Fruit fly (Drosophila melanogaster) whole organism, embryonic: ENCODE measurements around the gene CG17207.
A peak's percentile ranks its signal among the peaks of the same experiment; 100 is the strongest.

Source experiments
- Antp ChIP-seq: fragments of 200-800 bp; sonication (Bioruptor generic); optimal IDR thresholded peaks from 3 replicates; lab custom pipeline; 2016; ENCODE audit warnings: missing biosample characterization, missing genetic modification characterization
- Atf6 ChIP-seq: fragments of 200-800 bp; sonication (Bioruptor generic); IDR thresholded peaks from 2 replicates; pipeline ENCODE4 v1.3.6; 2022; ENCODE audit warnings: missing biosample characterization, missing genetic modification characterization
- CG10654 ChIP-seq: fragments of 200-800 bp; sonication (Bioruptor generic); optimal IDR thresholded peaks from 2 replicates; lab custom pipeline; 2016; ENCODE audit warnings: missing biosample characterization, missing genetic modification characterization
- CG11247 ChIP-seq: fragments of 200-800 bp; sonication (Bioruptor generic); IDR thresholded peaks from 2 replicates; pipeline ENCODE4 v1.3.6; 2022; ENCODE audit warnings: missing biosample characterization, missing genetic modification characterization
- CG12071 ChIP-seq: fragments of 200-800 bp; sonication (Bioruptor generic); optimal IDR thresholded peaks from 3 replicates; lab custom pipeline; 2018; ENCODE audit warnings: missing biosample characterization, mild to moderate bottlenecking, missing genetic modification characterization
- CG13894 ChIP-seq: fragments of 200-800 bp; sonication (Bioruptor generic); optimal IDR thresholded peaks from 3 replicates; lab custom pipeline; 2018; ENCODE audit warnings: missing biosample characterization, mild to moderate bottlenecking, missing genetic modification characterization, moderate library complexity
- CG17359 ChIP-seq: fragments of 200-800 bp; sonication (Bioruptor generic); optimal IDR thresholded peaks from 3 replicates; lab custom pipeline; 2018; ENCODE audit warnings: missing biosample characterization, mild to moderate bottlenecking, missing genetic modification characterization, moderate library complexity
- CG2116 ChIP-seq: fragments of 200-800 bp; sonication (Bioruptor generic); optimal IDR thresholded peaks from 3 replicates; lab custom pipeline; 2018; ENCODE audit warnings: missing biosample characterization, mild to moderate bottlenecking, missing genetic modification characterization
- CG2199 ChIP-seq: fragments of 200-800 bp; sonication (Bioruptor generic); IDR thresholded peaks from 3 replicates; pipeline ENCODE4 v1.3.6; 2022; ENCODE audit warnings: missing biosample characterization, missing genetic modification characterization
- CG4854 ChIP-seq: fragments of 200-800 bp; sonication (Bioruptor generic); optimal IDR thresholded peaks from 2 replicates; lab custom pipeline; 2016; ENCODE audit warnings: missing biosample characterization, missing genetic modification characterization, inconsistent platforms
- CG6654 ChIP-seq: fragments of 200-800 bp; sonication (Bioruptor generic); optimal IDR thresholded peaks from 2 replicates; lab custom pipeline; 2017; ENCODE audit warnings: missing biosample characterization, mild to moderate bottlenecking, missing genetic modification characterization
- CG7271 ChIP-seq: fragments of 200-800 bp; sonication (Bioruptor generic); optimal IDR thresholded peaks from 2 replicates; lab custom pipeline; 2018; ENCODE audit warnings: missing biosample characterization, mild to moderate bottlenecking, missing genetic modification characterization, moderate library complexity
- CG7357 ChIP-seq: fragments of 200-800 bp; sonication (Bioruptor generic); IDR thresholded peaks from 3 replicates; pipeline ENCODE4 v1.3.6; 2022; ENCODE audit warnings: missing biosample characterization, missing genetic modification characterization
- Dek ChIP-seq: fragments of 200-800 bp; sonication (Bioruptor generic); optimal IDR thresholded peaks from 3 replicates; lab custom pipeline; 2019; ENCODE audit warnings: missing biosample characterization, mild to moderate bottlenecking, missing genetic modification characterization, moderate library complexity
- Drgx ChIP-seq: fragments of 200-800 bp; sonication (Bioruptor generic); IDR thresholded peaks from 2 replicates; pipeline ENCODE4 v1.3.6; 2022; ENCODE audit warnings: missing biosample characterization, missing genetic modification characterization
- Gug ChIP-seq: fragments of 200-800 bp; sonication (Bioruptor generic); IDR thresholded peaks from 4 replicates; pipeline ENCODE4 v1.3.6; 2022; ENCODE audit warnings: missing biosample characterization, missing genetic modification characterization
- HLH54F ChIP-seq: fragments of 200-800 bp; sonication (Bioruptor generic); optimal IDR thresholded peaks from 3 replicates; lab custom pipeline; 2016; ENCODE audit warnings: missing biosample characterization, missing genetic modification characterization
- Hand ChIP-seq: fragments of 200-800 bp; sonication (Bioruptor generic); optimal IDR thresholded peaks from 2 replicates; lab custom pipeline; 2017; ENCODE audit warnings: mild to moderate bottlenecking, missing biosample characterization, missing genetic modification reagents, missing genetic modification characterization
- Hsf ChIP-seq: fragments of 200-800 bp; sonication (Bioruptor generic); optimal IDR thresholded peaks from 3 replicates; lab custom pipeline; 2016; ENCODE audit warnings: missing biosample characterization, missing genetic modification characterization
- Kr ChIP-seq: fragments of 200-800 bp; sonication (Bioruptor generic); optimal IDR thresholded peaks from 2 replicates; lab custom pipeline; 2017; ENCODE audit warnings: missing biosample characterization, mild to moderate bottlenecking, missing genetic modification characterization
- Med ChIP-seq: fragments of 200-800 bp; sonication (Bioruptor generic); peaks from one replicate; lab custom pipeline; 2016; ENCODE audit warnings: missing biosample characterization, missing genetic modification characterization, mild to moderate bottlenecking, inconsistent platforms, moderate library complexity
- Nf-YC ChIP-seq: fragments of 200-800 bp; optimal IDR thresholded peaks from 3 replicates; lab custom pipeline; 2019; ENCODE audit warnings: missing biosample characterization, mild to moderate bottlenecking, missing genetic modification characterization, moderate library complexity
- Oaz ChIP-seq: fragments of 200-800 bp; sonication (Bioruptor generic); IDR thresholded peaks from 2 replicates; pipeline ENCODE4 v1.3.6; 2022; ENCODE audit warnings: missing biosample characterization, missing genetic modification characterization
- PHDP ChIP-seq: fragments of 200-800 bp; sonication (Bioruptor generic); optimal IDR thresholded peaks from 3 replicates; lab custom pipeline; 2018; ENCODE audit warnings: missing biosample characterization, mild to moderate bottlenecking, missing genetic modification characterization, moderate library complexity
- Ravus ChIP-seq: fragments of 200-800 bp; sonication (Bioruptor generic); IDR thresholded peaks from 2 replicates; pipeline ENCODE4 v1.3.6; 2022; ENCODE audit warnings: missing biosample characterization, missing genetic modification characterization
- Stat92E ChIP-seq, 3 experiments: fragments of >200 bp in 2 of 3; fragments of 200-800 bp in 1 of 3; sonication (Bioruptor generic) in 1 of 3; optimal IDR thresholded peaks; 2 replicates each; lab custom pipeline; 2017 to 2019; ENCODE audit warnings: missing biosample characterization in 3 of 3, missing genetic modification characterization in 3 of 3, mild to moderate bottlenecking in 1 of 3, moderate library complexity in 1 of 3
- YL-1 ChIP-seq: fragments of 200-800 bp; sonication (Bioruptor generic); optimal IDR thresholded peaks from 3 replicates; lab custom pipeline; 2017; ENCODE audit warnings: missing biosample characterization, mild to moderate bottlenecking, missing genetic modification characterization
- ap ChIP-seq: fragments of 200-800 bp; sonication (Bioruptor generic); IDR thresholded peaks from 2 replicates; pipeline ENCODE4 v1.3.6; 2022; ENCODE audit warnings: missing biosample characterization, missing genetic modification characterization
- chinmo ChIP-seq: fragments of 200-800 bp; sonication (Bioruptor generic); IDR thresholded peaks from 4 replicates; pipeline ENCODE4 v1.3.6; 2022; ENCODE audit warnings: missing biosample characterization, missing genetic modification characterization; ENCODE audit not compliant: partially characterized antibody
- chn ChIP-seq: fragments of 200-800 bp; sonication (Bioruptor generic); optimal IDR thresholded peaks from 2 replicates; lab custom pipeline; 2016; ENCODE audit warnings: missing biosample characterization, missing genetic modification characterization
- emc ChIP-seq: fragments of 200-800 bp; sonication (Bioruptor generic); optimal IDR thresholded peaks from 2 replicates; lab custom pipeline; 2016; ENCODE audit warnings: missing biosample characterization, missing genetic modification characterization
- ems ChIP-seq: fragments of 200-800 bp; sonication (Bioruptor generic); optimal IDR thresholded peaks from 3 replicates; lab custom pipeline; 2016; ENCODE audit warnings: missing biosample characterization, missing genetic modification characterization
- eyg ChIP-seq: fragments of 200-800 bp; sonication (Bioruptor generic); optimal IDR thresholded peaks from 3 replicates; lab custom pipeline; 2016; ENCODE audit warnings: missing biosample characterization, missing genetic modification characterization
- ftz-f1 ChIP-seq: fragments of 200-800 bp; sonication (Bioruptor generic); optimal IDR thresholded peaks from 2 replicates; lab custom pipeline; 2016; ENCODE audit warnings: missing biosample characterization, missing genetic modification characterization
- fu2 ChIP-seq: fragments of 200-800 bp; sonication (Bioruptor generic); optimal IDR thresholded peaks from 2 replicates; lab custom pipeline; 2016; ENCODE audit warnings: missing biosample characterization, missing genetic modification characterization
- gsb ChIP-seq: fragments of 200-800 bp; sonication (Bioruptor generic); IDR thresholded peaks from 2 replicates; pipeline ENCODE4 v1.3.6; 2022; ENCODE audit warnings: missing biosample characterization, missing genetic modification characterization
- gt ChIP-seq: fragments of 200-800 bp; sonication (Bioruptor generic); IDR thresholded peaks from 2 replicates; pipeline ENCODE4 v1.3.6; 2022; ENCODE audit warnings: missing biosample characterization, missing genetic modification characterization
- kni ChIP-seq: fragments of 200-800 bp; sonication (Bioruptor generic); optimal IDR thresholded peaks from 3 replicates; lab custom pipeline; 2017; ENCODE audit warnings: mild to moderate bottlenecking, missing biosample characterization, missing genetic modification reagents, missing genetic modification characterization
- nmo ChIP-seq: fragments of 200-800 bp; sonication (Bioruptor generic); optimal IDR thresholded peaks from 2 replicates; lab custom pipeline; 2018; ENCODE audit warnings: missing biosample characterization, mild to moderate bottlenecking, missing genetic modification characterization, moderate library complexity
- pb ChIP-seq: fragments of 200-800 bp; sonication (Bioruptor generic); optimal IDR thresholded peaks from 3 replicates; lab custom pipeline; 2016; ENCODE audit warnings: missing biosample characterization, missing genetic modification characterization
- pho ChIP-seq: fragments of 200-800 bp; sonication (Bioruptor generic); optimal IDR thresholded peaks from 2 replicates; lab custom pipeline; 2016; ENCODE audit warnings: missing biosample characterization, missing genetic modification characterization
- run ChIP-seq: fragments of 200-800 bp; sonication (Bioruptor generic); optimal IDR thresholded peaks from 3 replicates; lab custom pipeline; 2018; ENCODE audit warnings: missing biosample characterization, mild to moderate bottlenecking, missing genetic modification characterization
- sens-2 ChIP-seq: fragments of 200-800 bp; sonication (Bioruptor generic); IDR thresholded peaks from 2 replicates; pipeline ENCODE4 v1.3.6; 2022; ENCODE audit warnings: missing biosample characterization, missing genetic modification characterization
- shn ChIP-seq: fragments of 200-800 bp; sonication (Bioruptor generic); optimal IDR thresholded peaks from 3 replicates; lab custom pipeline; 2016; ENCODE audit warnings: missing biosample characterization, missing genetic modification characterization
- sim ChIP-seq: fragments of 200-800 bp; sonication (Bioruptor generic); IDR thresholded peaks from 2 replicates; pipeline ENCODE4 v1.3.6; 2022; ENCODE audit warnings: missing biosample characterization, missing genetic modification characterization
- ssp ChIP-seq: fragments of 200-800 bp; sonication (Bioruptor generic); IDR thresholded peaks from 2 replicates; pipeline ENCODE4 v1.3.6; 2022; ENCODE audit warnings: missing biosample characterization, missing genetic modification characterization
- vfl ChIP-seq: fragments of 200-800 bp; sonication (Bioruptor generic); optimal IDR thresholded peaks from 2 replicates; lab custom pipeline; 2016; ENCODE audit warnings: missing biosample characterization, missing genetic modification characterization
- vvl ChIP-seq: fragments of 200-800 bp; sonication (Bioruptor generic); IDR thresholded peaks from 2 replicates; pipeline ENCODE4 v1.3.6; 2022; ENCODE audit warnings: missing biosample characterization, missing genetic modification characterization

CG17207 gene

dm6 chr3R:12456370-12456940 is 17.5 kb upstream of the CG17207 start, which contains the start of gene trus (continued):
- TF ChIP-seq CG10654 (no peak), chn (GFP tag; lab: Kevin White, UChicago) (no peak), ssp (no peak), CG7357 (GFP tag; lab: Robert Waterston, UW) (no peak), shn (GFP tag; lab: Kevin White, UChicago) (no peak)
- TF ChIP-seq, all 482 proteins: peak for 65

- TF ChIP-seq CG2116 (GFP tag; lab: Kevin White, UChicago) = no peak
- 0 out of 2 replicates have a peak, but pooled peaks have one; percentile 19 for TF ChIP-seq vvl
- no peak for TF ChIP-seq vfl (GFP tag; lab: Kevin White, UChicago)
- no peak for TF ChIP-seq fu2
- peak; percentile 90 for TF ChIP-seq kni (GFP tag; lab: Kevin White, UChicago)
- no peak for TF ChIP-seq gt (GFP tag; lab: Robert Waterston, UW)
- TF ChIP-seq Med (GFP tag; lab: Kevin White, UChicago) = no peak
- TF ChIP-seq Nf-YC (tag; lab: Kevin White, UChicago) = peak; percentile 7
- TF ChIP-seq Drgx (GFP tag; lab: Robert Waterston, UW) = no peak
- no peak for TF ChIP-seq Atf6 (GFP tag; lab: Robert Waterston, UW)
- no peak for TF ChIP-seq Kr (GFP tag; lab: Kevin White, UChicago)
- TF ChIP-seq YL-1 (GFP tag; lab: Kevin White, UChicago) = no peak
- no peak for TF ChIP-seq sim (GFP tag; lab: Robert Waterston, UW)
- TF ChIP-seq CG2199 (GFP tag; lab: Robert Waterston, UW) = 0 out of 3 replicates have a peak, but pooled peaks have one; percentile 16
- no peak for TF ChIP-seq CG7271
- TF ChIP-seq emc (GFP tag; lab: Kevin White, UChicago) = no peak
- no peak for TF ChIP-seq PHDP (tag; lab: Kevin White, UChicago)
- no peak for TF ChIP-seq Oaz
- no peak for TF ChIP-seq CG12071 (GFP tag; lab: Kevin White, UChicago)
- no peak for TF ChIP-seq nmo (GFP tag; lab: Kevin White, UChicago)
- no peak for TF ChIP-seq run (tag; lab: Kevin White, UChicago)
- no peak for TF ChIP-seq Antp (GFP tag; lab: Kevin White, UChicago)
- no peak for TF ChIP-seq ems (GFP tag; lab: Kevin White, UChicago)
- TF ChIP-seq CG6654 = no peak
- TF ChIP-seq Hsf = no peak
- TF ChIP-seq chinmo (GFP tag; lab: Robert Waterston, UW) = 0 out of 4 replicates have a peak, but pooled peaks have one; percentile 65
- no peak for TF ChIP-seq HLH54F
- no peak for TF ChIP-seq Ravus
- TF ChIP-seq sens-2 (GFP tag; lab: Robert Waterston, UW) = no peak
- TF ChIP-seq CG4854 (GFP tag; lab: Kevin White, UChicago) = no peak
- TF ChIP-seq Stat92E (GFP tag; optimal IDR thresholded peaks at IDR 0.05; lab: Kevin White, UChicago) = peak in 1 of 3 experiments; percentile 33
- TF ChIP-seq ap (GFP tag; lab: Robert Waterston, UW) = no peak
- no peak for TF ChIP-seq gsb (GFP tag; lab: Robert Waterston, UW)
- no peak for TF ChIP-seq eyg (GFP tag; lab: Kevin White, UChicago)
- TF ChIP-seq CG17359 (tag; lab: Kevin White, UChicago) = no peak
- no peak for TF ChIP-seq Hand (GFP tag; lab: Kevin White, UChicago)
- no peak for TF ChIP-seq ftz-f1 (GFP tag; lab: Kevin White, UChicago)
- TF ChIP-seq pho (GFP tag; lab: Kevin White, UChicago) = no peak
- TF ChIP-seq CG11247 = no peak
- TF ChIP-seq pb = no peak
- no peak for TF ChIP-seq Dek (tag; lab: Kevin White, UChicago)
- TF ChIP-seq Gug (GFP tag; lab: Robert Waterston, UW) = no peak
- no peak for TF ChIP-seq CG13894 (tag; lab: Kevin White, UChicago)
Measured at dm6 chr3R:12454492-12454891, 15.6 kb upstream of the CG17207 start.
